Fruit fly (Drosophila melanogaster) whole organism, embryonic: ENCODE measurements around the gene CG9673.
A peak's percentile ranks its signal among the peaks of the same experiment; 100 is the strongest.

Experiments used
- Atf6 ChIP-seq: fragments of 200-800 bp; sonication (Bioruptor generic); IDR thresholded peaks from 2 replicates; pipeline ENCODE4 v1.3.6; 2022; ENCODE audit warnings: missing biosample characterization, missing genetic modification characterization
- CG1233 ChIP-seq: fragments of 200-800 bp; sonication (Bioruptor generic); optimal IDR thresholded peaks from 4 replicates; lab custom pipeline; 2018; ENCODE audit warnings: missing biosample characterization, mild to moderate bottlenecking, missing genetic modification characterization
- CG14710 ChIP-seq: fragments of 200-800 bp; sonication (Bioruptor generic); optimal IDR thresholded peaks from 3 replicates; lab custom pipeline; 2019; ENCODE audit warnings: missing biosample characterization, mild to moderate bottlenecking, missing genetic modification characterization, moderate library complexity
- CG15601 ChIP-seq: fragments of 200-800 bp; sonication (Bioruptor generic); optimal IDR thresholded peaks from 3 replicates; lab custom pipeline; 2019; ENCODE audit warnings: missing biosample characterization, mild to moderate bottlenecking, missing genetic modification characterization, moderate library complexity
- CG17359 ChIP-seq: fragments of 200-800 bp; sonication (Bioruptor generic); optimal IDR thresholded peaks from 3 replicates; lab custom pipeline; 2018; ENCODE audit warnings: missing biosample characterization, mild to moderate bottlenecking, missing genetic modification characterization, moderate library complexity
- CG17361 ChIP-seq: fragments of 200-800 bp; sonication (Bioruptor generic); IDR thresholded peaks from 3 replicates; pipeline ENCODE4 v1.3.6; 2022; ENCODE audit warnings: missing biosample characterization, missing genetic modification characterization
- CG17385 ChIP-seq: fragments of 200-800 bp; sonication (Bioruptor generic); optimal IDR thresholded peaks from 3 replicates; lab custom pipeline; 2018; ENCODE audit warnings: missing biosample characterization, mild to moderate bottlenecking, missing genetic modification characterization
- CG18011 ChIP-seq: fragments of 200-800 bp; sonication (Bioruptor generic); optimal IDR thresholded peaks from 2 replicates; lab custom pipeline; 2017; ENCODE audit warnings: missing biosample characterization, missing genetic modification characterization, mild to moderate bottlenecking, moderate library complexity, missing genotype
- CG2199 ChIP-seq: fragments of 200-800 bp; sonication (Bioruptor generic); IDR thresholded peaks from 3 replicates; pipeline ENCODE4 v1.3.6; 2022; ENCODE audit warnings: missing biosample characterization, missing genetic modification characterization
- CG31441 ChIP-seq: fragments of 200-800 bp; sonication (Bioruptor generic); IDR thresholded peaks from 2 replicates; pipeline ENCODE4 v1.3.6; 2022; ENCODE audit warnings: missing biosample characterization, missing genetic modification characterization
- CG4730 ChIP-seq: fragments of 200-800 bp; sonication (Bioruptor generic); IDR thresholded peaks from 2 replicates; pipeline ENCODE4 v1.3.6; 2022; ENCODE audit warnings: missing biosample characterization, missing genetic modification characterization
- CG7839 ChIP-seq: fragments of 200-800 bp; sonication (Bioruptor generic); optimal IDR thresholded peaks from 3 replicates; lab custom pipeline; 2018; ENCODE audit warnings: missing biosample characterization, mild to moderate bottlenecking, missing genetic modification characterization, moderate library complexity
- CG8281 ChIP-seq: fragments of 200-800 bp; sonication (Bioruptor generic); optimal IDR thresholded peaks from 2 replicates; lab custom pipeline; 2018; ENCODE audit warnings: missing biosample characterization, mild to moderate bottlenecking, missing genetic modification characterization, moderate library complexity
- CG8388 ChIP-seq: fragments of 200-800 bp; sonication (Bioruptor generic); optimal IDR thresholded peaks from 2 replicates; lab custom pipeline; 2019; ENCODE audit warnings: missing biosample characterization, mild to moderate bottlenecking, missing genetic modification characterization, moderate library complexity
- Ets65A ChIP-seq: fragments of 200-800 bp; sonication (Bioruptor generic); peaks from one replicate; lab custom pipeline; 2016; ENCODE audit warnings: missing biosample characterization, missing genetic modification characterization
- GATAe ChIP-seq: fragments of 200-800 bp; sonication (Bioruptor generic); conservative IDR thresholded peaks from 2 replicates; pipeline ENCODE4 v1.3.6; 2022; ENCODE audit warnings: missing biosample characterization, missing genetic modification characterization
- H2.0 ChIP-seq: fragments of 200-800 bp; sonication (Bioruptor generic); IDR thresholded peaks from 2 replicates; pipeline ENCODE4 v1.3.6; 2022; ENCODE audit warnings: missing biosample characterization, missing genetic modification characterization
- HHEX ChIP-seq: fragments of 200-800 bp; sonication (Bioruptor generic); optimal IDR thresholded peaks from 3 replicates; lab custom pipeline; 2017; ENCODE audit warnings: missing biosample characterization, mild to moderate bottlenecking, missing genetic modification characterization, missing genetic modification reagents
- Hand ChIP-seq: fragments of 200-800 bp; sonication (Bioruptor generic); optimal IDR thresholded peaks from 2 replicates; lab custom pipeline; 2017; ENCODE audit warnings: mild to moderate bottlenecking, missing biosample characterization, missing genetic modification reagents, missing genetic modification characterization
- Oli ChIP-seq: fragments of 200-800 bp; sonication (Bioruptor generic); optimal IDR thresholded peaks from 2 replicates; lab custom pipeline; 2018; ENCODE audit warnings: missing biosample characterization, mild to moderate bottlenecking, missing genetic modification characterization, moderate library complexity
- Pdp1 ChIP-seq, 2 experiments: fragments of 200-800 bp; sonication (Bioruptor generic); optimal IDR thresholded peaks; 3 replicates each; lab custom pipeline; 2016; ENCODE audit warnings: missing biosample characterization in 2 of 2, missing genetic modification characterization in 2 of 2, mild to moderate bottlenecking in 1 of 2, moderate library complexity in 1 of 2
- chinmo ChIP-seq: fragments of 200-800 bp; sonication (Bioruptor generic); IDR thresholded peaks from 4 replicates; pipeline ENCODE4 v1.3.6; 2022; ENCODE audit warnings: missing biosample characterization, missing genetic modification characterization; ENCODE audit not compliant: partially characterized antibody
- chm ChIP-seq: fragments of 200-800 bp; sonication (Bioruptor generic); IDR thresholded peaks from 2 replicates; pipeline ENCODE4 v1.3.6; 2022; ENCODE audit warnings: missing biosample characterization, missing genetic modification characterization
- crc ChIP-seq: fragments of 200-800 bp; sonication (Bioruptor generic); optimal IDR thresholded peaks from 2 replicates; lab custom pipeline; 2016; ENCODE audit warnings: missing biosample characterization, missing genetic modification characterization
- dpn ChIP-seq, 2 experiments: fragments of 200-800 bp; sonication (Bioruptor generic); optimal IDR thresholded peaks; 3 replicates each; lab custom pipeline; 2016; ENCODE audit warnings: missing biosample characterization in 2 of 2, missing genetic modification characterization in 2 of 2
- exex ChIP-seq: fragments of 200-800 bp; sonication (Bioruptor generic); optimal IDR thresholded peaks from 4 replicates; lab custom pipeline; 2018; ENCODE audit warnings: missing biosample characterization, mild to moderate bottlenecking, missing genetic modification characterization, moderate library complexity
- grau ChIP-seq: fragments of 200-800 bp; optimal IDR thresholded peaks from 3 replicates; lab custom pipeline; 2019; ENCODE audit warnings: missing biosample characterization, mild to moderate bottlenecking, missing genetic modification characterization, moderate library complexity
- grn ChIP-seq: fragments of 200-800 bp; sonication (Bioruptor generic); optimal IDR thresholded peaks from 3 replicates; lab custom pipeline; 2017; ENCODE audit warnings: missing biosample characterization, missing genetic modification characterization
- ham ChIP-seq: fragments of 200-800 bp; sonication (Bioruptor generic); IDR thresholded peaks from 2 replicates; pipeline ENCODE4 v1.3.6; 2022; ENCODE audit warnings: missing biosample characterization, missing genetic modification characterization
- inv ChIP-seq: fragments of 200-800 bp; sonication (Bioruptor generic); IDR thresholded peaks from 2 replicates; pipeline ENCODE4 v1.3.6; 2022; ENCODE audit warnings: missing biosample characterization, missing genetic modification characterization; ENCODE audit not compliant: partially characterized antibody
- lab ChIP-seq: fragments of 200-800 bp; sonication (Bioruptor generic); optimal IDR thresholded peaks from 3 replicates; lab custom pipeline; 2017; ENCODE audit warnings: missing biosample characterization, missing genetic modification characterization, mild to moderate bottlenecking, moderate library complexity, missing genetic modification reagents
- nerfin-1 ChIP-seq: fragments of 200-800 bp; sonication (Bioruptor generic); optimal IDR thresholded peaks from 3 replicates; lab custom pipeline; 2019; ENCODE audit warnings: missing biosample characterization, mild to moderate bottlenecking, missing genetic modification characterization, moderate library complexity
- sens ChIP-seq: fragments of 200-800 bp; sonication (Bioruptor generic); peaks from one replicate; lab custom pipeline; 2016; ENCODE audit warnings: missing biosample characterization, missing genetic modification characterization
- slou ChIP-seq: fragments of 200-800 bp; sonication (Bioruptor generic); optimal IDR thresholded peaks from 3 replicates; lab custom pipeline; 2016; ENCODE audit warnings: missing biosample characterization, missing genetic modification characterization
- sug ChIP-seq: fragments of 200-800 bp; optimal IDR thresholded peaks from 2 replicates; lab custom pipeline; 2019; ENCODE audit warnings: missing biosample characterization, mild to moderate bottlenecking, missing genetic modification characterization, moderate library complexity
- trem ChIP-seq: fragments of 200-800 bp; optimal IDR thresholded peaks from 3 replicates; lab custom pipeline; 2019; ENCODE audit warnings: missing biosample characterization, mild to moderate bottlenecking, missing genetic modification characterization, moderate library complexity
- unpg ChIP-seq: fragments of 200-800 bp; sonication (Bioruptor generic); optimal IDR thresholded peaks from 3 replicates; lab custom pipeline; 2018; ENCODE audit warnings: missing biosample characterization, mild to moderate bottlenecking, missing genetic modification characterization, moderate library complexity

CG9673 gene

DNA sequence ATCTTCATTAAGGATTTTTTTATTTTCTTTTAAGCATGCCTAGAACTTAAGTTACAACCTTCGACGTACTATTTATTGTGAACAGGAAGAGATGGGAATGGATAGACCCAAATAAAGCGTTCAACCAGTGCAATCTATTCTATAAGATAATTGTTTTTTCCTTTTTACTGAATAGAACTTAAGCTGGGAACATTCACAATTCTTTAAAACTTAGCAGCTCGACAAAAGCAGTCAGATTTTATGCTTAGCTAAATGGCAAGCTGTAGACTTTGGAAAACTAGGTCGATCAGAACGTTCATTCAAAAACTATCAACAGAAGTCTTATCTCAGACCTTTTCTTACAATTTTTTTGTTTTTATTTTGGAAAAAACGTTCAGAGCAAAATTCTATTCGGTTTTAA, 7.3 kb upstream of the CG9673 start, which contains the start of gene CG13008:
Gene CG13008, plus strand, starts transcription at position 301 of the 400 bp plus-strand sequence.
- no peak for TF ChIP-seq ham (GFP tag; lab: Robert Waterston, UW)
- TF ChIP-seq HHEX = no peak
- TF ChIP-seq inv (GFP tag; lab: Robert Waterston, UW) = no peak
- TF ChIP-seq nerfin-1 (tag; lab: Kevin White, UChicago) = no peak

DNA sequence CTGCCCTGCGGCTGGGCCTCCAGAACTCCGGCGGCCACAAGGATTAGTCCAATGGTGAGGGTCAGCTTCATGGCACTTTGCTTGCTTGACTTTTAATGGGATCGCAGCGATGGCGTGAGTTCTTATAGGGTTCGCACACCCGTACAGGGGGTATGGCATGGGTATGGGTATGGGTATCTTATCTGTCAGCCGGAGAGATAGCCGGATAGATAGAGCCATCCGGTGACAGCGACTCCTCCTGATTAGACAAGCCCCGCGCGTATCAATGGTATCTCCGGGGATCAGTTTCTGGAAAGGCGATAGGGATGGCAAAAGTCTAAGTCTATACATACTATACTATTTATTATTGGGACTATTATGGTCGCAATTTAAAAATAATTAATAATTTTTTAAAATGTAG, 3.1 kb upstream of the CG9673 start, which contains the start of gene CG9672:
Gene CG9672, minus strand, starts transcription at position 101 of the 400 bp plus-strand sequence.
- TF ChIP-seq CG18011 = no peak
- TF ChIP-seq slou (GFP tag; lab: Kevin White, UChicago) = no peak
- peak; percentile 39; the same call in 1 of the 2 replicates for TF ChIP-seq GATAe (GFP tag; lab: Robert Waterston, UW)
- TF ChIP-seq grn = peak; percentile 57
- peak; percentile 80 for TF ChIP-seq sug
- TF ChIP-seq chm (GFP tag; lab: Robert Waterston, UW) = no peak
- no peak for TF ChIP-seq crc (GFP tag; lab: Kevin White, UChicago)
- TF ChIP-seq, all 482 proteins: peak for 3

- TF ChIP-seq H2.0 (GFP tag; lab: Robert Waterston, UW) = no peak
- TF ChIP-seq grn = peak; percentile 35
- no peak for TF ChIP-seq Atf6 (GFP tag; lab: Robert Waterston, UW)
- TF ChIP-seq CG8388 (GFP tag; lab: Kevin White, UChicago) = no peak
- TF ChIP-seq sug = peak; percentile 9
- TF ChIP-seq trem (tag; lab: Kevin White, UChicago) = no peak
- peak; percentile 61 for TF ChIP-seq exex (tag; lab: Kevin White, UChicago)
- no peak for TF ChIP-seq unpg
- peak; percentile 46 for TF ChIP-seq GATAe (GFP tag; lab: Robert Waterston, UW)
- no peak for TF ChIP-seq chinmo (GFP tag; lab: Robert Waterston, UW)
These were observed 1.7 kb downstream of the CG9673 start, which contains the start of gene sphe for dm6 chrX:16701941-16702340. sphe (minus strand) TSS chrX:16701972.

DNA sequence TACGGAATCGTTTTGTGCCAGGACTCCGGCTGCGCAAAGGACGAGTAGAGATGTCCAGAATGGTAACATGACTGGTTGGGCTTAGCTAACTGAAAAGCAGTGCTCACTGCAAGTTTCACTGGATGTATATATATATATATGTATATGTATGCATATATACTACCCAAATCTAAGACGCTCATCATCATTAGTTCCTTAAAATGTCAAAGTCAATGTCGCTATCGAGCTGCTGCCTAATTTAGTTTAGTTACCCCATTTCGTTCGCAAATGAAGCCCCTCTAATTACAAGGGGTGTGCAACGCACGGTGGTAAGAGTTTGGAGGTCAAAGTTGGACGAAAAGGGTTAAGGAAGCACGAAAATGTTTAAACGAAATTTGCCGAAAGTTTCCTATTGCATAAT, 3.6 kb downstream of the CG9673 start, which contains the start of gene CG9676:
Gene CG9676, minus strand, starts transcription at position 101 of the 400 bp plus-strand sequence.
- no peak for TF ChIP-seq dpn (GFP tag; optimal IDR thresholded peaks at IDR 0.05; lab: Kevin White, UChicago)

DNA sequence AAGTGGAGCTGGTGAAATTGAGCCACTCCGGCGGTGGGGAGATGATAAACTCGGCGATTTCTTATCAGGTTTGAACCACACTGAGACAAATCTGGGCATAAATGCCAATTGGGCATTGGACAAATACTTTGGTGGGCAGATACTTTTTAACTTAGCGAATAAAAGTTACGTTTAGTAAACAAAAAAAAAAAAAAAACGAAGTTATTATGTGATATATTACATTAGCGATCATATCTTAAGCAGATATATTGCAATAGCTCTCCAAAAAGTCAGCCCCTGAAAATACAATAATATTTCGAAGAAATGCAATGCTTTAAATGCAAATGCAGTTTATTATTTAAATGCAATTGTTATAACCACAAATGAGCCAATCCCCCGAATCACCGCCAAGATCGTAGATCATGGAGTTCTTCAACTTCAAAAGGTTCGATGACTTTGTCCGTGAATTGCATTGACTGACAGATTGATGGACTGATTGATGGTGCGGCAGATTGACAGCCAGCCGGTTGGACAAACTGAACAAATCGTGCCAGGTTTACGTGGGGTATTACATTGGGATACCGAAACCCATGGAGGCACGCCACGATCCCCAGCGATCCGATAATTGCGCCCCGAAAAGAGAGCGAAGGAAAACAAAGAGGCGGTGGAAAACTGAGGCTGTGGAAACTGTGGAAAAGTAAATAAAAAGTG, 5.7 kb downstream of the CG9673 start:
- no peak for TF ChIP-seq Pdp1 (GFP tag; optimal IDR thresholded peaks at IDR 0.05; lab: Kevin White, UChicago)
- peak; percentile 97 for TF ChIP-seq CG8281 (tag; lab: Kevin White, UChicago)
- TF ChIP-seq, all 482 proteins: peak for 1

- TF ChIP-seq sens (GFP tag; lab: Kevin White, UChicago) (peak; percentile 48), CG2199 (GFP tag; lab: Robert Waterston, UW) (no peak), lab (GFP tag; lab: Kevin White, UChicago) (peak; percentile 17), CG17385 (peak; percentile 13), grau (peak; percentile 13), CG7839 (peak; percentile 3), CG1233 (GFP tag; lab: Kevin White, UChicago) (no peak), CG4730 (GFP tag; lab: Robert Waterston, UW) (peak; percentile 23; the same call in 1 of the 2 replicates), CG31441 (GFP tag; lab: Robert Waterston, UW) (0 out of 2 replicates have a peak, but pooled peaks have one; percentile 12), CG14710 (tag; lab: Kevin White, UChicago) (no peak), CG17361 (GFP tag; lab: Robert Waterston, UW) (peak; percentile 48), Hand (GFP tag; lab: Kevin White, UChicago) (peak; percentile 4), CG17359 (peak; percentile 10), Ets65A (GFP tag; lab: Kevin White, UChicago) (peak; percentile 62), CG15601 (tag; lab: Kevin White, UChicago) (no peak), Oli (tag; lab: Kevin White, UChicago) (peak; percentile 0), chinmo (GFP tag; lab: Robert Waterston, UW) (0 out of 4 replicates have a peak, but pooled peaks have one; percentile 51)
These were observed 6.8 kb downstream of the CG9673 start for dm6 chrX:16696614-16697519.
